Fruit fly (Drosophila melanogaster): ENCODE results near the gene CG31827.

The CG31827 gene

DNA sequence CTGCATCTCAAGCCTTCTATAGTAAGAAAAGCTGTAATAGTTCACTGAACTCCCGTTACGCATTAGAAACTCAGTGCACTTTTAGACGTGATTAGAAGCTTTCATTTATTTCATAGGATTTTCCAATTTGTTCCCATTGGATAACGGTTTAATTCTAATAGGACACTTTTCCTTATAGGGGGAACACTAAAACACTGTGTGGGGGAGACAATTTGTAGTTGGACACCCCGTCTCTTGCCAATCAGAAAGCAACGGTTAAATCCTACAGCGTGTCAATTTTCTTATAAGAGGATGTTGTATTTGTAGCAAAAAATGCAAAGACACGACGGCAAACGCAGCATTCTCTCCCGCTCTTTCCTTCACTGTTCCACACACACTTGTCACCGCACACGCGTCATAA is 41.0 kb downstream of the CG31827 start:
- TF ChIP-seq CG14655 (GFP tag; optimal IDR thresholded peaks at IDR 0.05) (no peak), Pif1A (GFP tag; optimal IDR thresholded peaks at IDR 0.05) (no peak), CG15710 (tag; optimal IDR thresholded peaks at IDR 0.05) (no peak)

DNA sequence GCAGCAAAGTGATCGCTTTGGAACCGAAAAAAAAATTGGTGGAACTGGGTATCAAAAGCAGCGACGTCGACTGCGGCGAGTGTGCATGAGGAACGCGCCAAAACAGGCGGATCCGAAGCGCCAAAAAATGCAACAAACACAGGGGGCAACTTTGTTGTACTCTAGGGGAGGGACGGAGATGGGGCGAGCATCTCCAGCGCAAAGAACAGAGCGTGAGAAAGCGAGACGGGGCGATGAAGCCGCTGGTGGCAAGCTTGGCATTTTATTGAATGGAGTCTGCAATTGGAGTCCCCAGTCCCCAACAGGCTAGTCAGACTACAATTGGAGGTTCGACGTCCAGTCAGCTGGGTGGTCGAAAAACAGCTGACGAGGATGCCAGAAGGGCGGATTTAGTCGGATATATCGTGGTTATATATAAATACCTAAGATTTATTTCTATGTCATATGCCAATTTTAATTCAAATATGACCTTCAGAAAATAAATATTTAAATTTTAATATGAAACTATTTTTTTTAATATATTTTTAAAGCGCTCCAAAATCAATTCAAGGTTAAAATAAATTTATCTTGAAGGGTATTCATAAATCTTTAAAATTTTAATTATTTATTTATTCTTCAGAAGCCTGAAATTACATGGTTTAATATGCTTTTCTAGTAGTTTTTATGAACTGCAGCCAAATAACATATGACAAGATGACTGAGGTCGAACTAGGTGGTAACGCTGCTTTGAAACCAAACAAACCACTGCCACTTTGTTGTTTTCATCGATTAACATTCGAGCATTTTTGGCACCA is 41.8 kb downstream of the CG31827 start:
- TF ChIP-seq CG32121 (GFP tag; IDR thresholded peaks at IDR 0.05) (peak; percentile 64), CG4496 (GFP tag; IDR thresholded peaks at IDR 0.05) (peak; percentile 70; the same call in 1 of the 3 replicates), Pif1A (GFP tag; optimal IDR thresholded peaks at IDR 0.05) (peak; percentile 59), EcR (GFP tag; optimal IDR thresholded peaks at IDR 0.05) (no peak), Ets98B (GFP tag; IDR thresholded peaks at IDR 0.05) (no peak), CG13204 (GFP tag; optimal IDR thresholded peaks at IDR 0.05) (peak; percentile 35), gl (tag; optimal IDR thresholded peaks at IDR 0.05) (no peak), CG10348 (GFP tag; IDR thresholded peaks at IDR 0.05) (no peak), D1 (tag; optimal IDR thresholded peaks at IDR 0.05) (peak; percentile 86), CG12605 (GFP tag; IDR thresholded peaks at IDR 0.05) (no peak), CG9948 (tag; optimal IDR thresholded peaks at IDR 0.05) (peak; percentile 89), CG14655 (GFP tag; optimal IDR thresholded peaks at IDR 0.05) (no peak), CG34367 (tag; optimal IDR thresholded peaks at IDR 0.05) (peak; percentile 70), rn (GFP tag; IDR thresholded peaks at IDR 0.05) (0 out of 2 replicates have a peak, but pooled peaks have one; percentile 37), Snoo (tag; optimal IDR thresholded peaks at IDR 0.05) (peak; percentile 84), CG15710 (tag; optimal IDR thresholded peaks at IDR 0.05) (peak; percentile 89), CG8301 (tag; optimal IDR thresholded peaks at IDR 0.05) (peak; percentile 76), fd96Ca (GFP tag; IDR thresholded peaks at IDR 0.05) (no peak; the same call in 2 of the 3 replicates), Pif1B (GFP tag; optimal IDR thresholded peaks at IDR 0.05) (peak; percentile 62), CG8159 (tag; optimal IDR thresholded peaks at IDR 0.05) (peak; percentile 93), CG17806 (tag; optimal IDR thresholded peaks at IDR 0.05) (peak; percentile 78)

DNA sequence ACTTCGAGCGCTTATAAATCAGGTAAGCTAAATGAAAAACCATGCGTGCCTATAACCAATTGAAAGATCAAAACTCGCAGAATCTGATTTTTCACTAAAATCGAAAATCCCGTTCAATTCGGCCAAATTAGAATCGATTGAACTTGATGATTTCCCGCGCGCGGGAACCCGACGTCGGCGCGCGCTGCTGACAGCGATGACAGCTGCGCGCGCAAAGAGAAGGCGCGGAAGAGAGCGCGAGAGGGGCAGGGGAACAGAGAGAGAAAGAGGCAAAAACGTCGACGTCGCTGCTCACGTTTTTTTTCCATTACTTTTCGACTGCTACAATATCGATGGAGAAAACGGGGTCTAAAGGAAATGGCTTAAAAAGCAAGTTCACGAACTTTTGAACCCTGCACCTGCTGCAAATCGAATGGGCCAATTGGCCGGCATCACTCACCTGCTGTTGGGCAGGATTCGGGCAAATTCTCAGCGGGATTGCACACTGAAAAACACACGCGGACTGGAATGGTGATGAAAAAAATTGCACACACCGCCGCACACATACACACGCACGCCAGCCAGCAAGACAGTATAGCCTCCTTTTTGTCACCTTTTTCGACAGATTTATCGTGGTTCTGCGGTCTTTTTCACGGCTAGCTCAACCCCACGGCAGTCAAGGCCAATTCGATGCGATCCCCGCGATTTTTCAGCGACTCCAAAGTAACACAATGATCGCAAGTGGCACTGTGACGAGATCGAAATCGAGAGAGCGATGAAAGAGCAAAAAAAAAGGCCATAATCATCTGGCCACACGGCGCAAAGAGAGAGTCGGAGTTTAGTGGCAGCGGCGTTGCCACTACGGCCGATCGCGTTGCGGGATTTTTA is 42.7 kb downstream of the CG31827 start, which contains the start of gene CycE:
TSS of gene CycE (minus strand) at position 757 of the 867 bp plus-strand sequence.
- TF ChIP-seq D1 (tag; optimal IDR thresholded peaks at IDR 0.05) (no peak), EcR (GFP tag; optimal IDR thresholded peaks at IDR 0.05) (peak; percentile 43), CG17806 (tag; optimal IDR thresholded peaks at IDR 0.05) (no peak)

DNA sequence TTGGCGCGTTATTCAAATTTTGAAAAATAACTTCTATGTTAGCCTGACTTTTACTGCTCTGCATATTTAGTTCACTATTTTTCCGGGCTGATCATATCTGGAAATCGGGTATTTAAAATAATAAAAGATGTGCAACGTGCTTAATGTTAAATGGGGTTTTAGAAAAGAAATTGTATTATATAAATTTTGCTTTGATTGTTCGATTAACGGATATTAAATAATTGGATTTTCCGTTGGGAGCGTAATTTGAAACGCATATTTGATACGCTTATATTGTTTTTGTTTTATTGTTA is 43.2 kb downstream of the CG31827 start:
- TF ChIP-seq gl (tag; optimal IDR thresholded peaks at IDR 0.05), result no peak
- no peak for TF ChIP-seq Pif1A (GFP tag; optimal IDR thresholded peaks at IDR 0.05)
- TF ChIP-seq D1 (tag; optimal IDR thresholded peaks at IDR 0.05), result no peak
- TF ChIP-seq CG12605 (GFP tag; IDR thresholded peaks at IDR 0.05), result no peak
- no peak for TF ChIP-seq CG8159 (tag; optimal IDR thresholded peaks at IDR 0.05)
- no peak for TF ChIP-seq CG32121 (GFP tag; IDR thresholded peaks at IDR 0.05)
- TF ChIP-seq CG4496 (GFP tag; IDR thresholded peaks at IDR 0.05), result no peak
- TF ChIP-seq Ets98B (GFP tag; IDR thresholded peaks at IDR 0.05), result no peak
- TF ChIP-seq CG17806 (tag; optimal IDR thresholded peaks at IDR 0.05), result no peak
- no peak for TF ChIP-seq CG10348 (GFP tag; IDR thresholded peaks at IDR 0.05)
- no peak for TF ChIP-seq rn (GFP tag; IDR thresholded peaks at IDR 0.05)
- TF ChIP-seq Snoo (tag; optimal IDR thresholded peaks at IDR 0.05), result no peak
- no peak for TF ChIP-seq fd96Ca (GFP tag; IDR thresholded peaks at IDR 0.05)
- no peak for TF ChIP-seq CG15710 (tag; optimal IDR thresholded peaks at IDR 0.05)
- TF ChIP-seq CG8301 (tag; optimal IDR thresholded peaks at IDR 0.05), result no peak
- TF ChIP-seq CG14655 (GFP tag; optimal IDR thresholded peaks at IDR 0.05), result no peak
- TF ChIP-seq CG34367 (tag; optimal IDR thresholded peaks at IDR 0.05), result no peak
- no peak for TF ChIP-seq Pif1B (GFP tag; optimal IDR thresholded peaks at IDR 0.05)
- TF ChIP-seq CG13204 (GFP tag; optimal IDR thresholded peaks at IDR 0.05), result no peak

DNA sequence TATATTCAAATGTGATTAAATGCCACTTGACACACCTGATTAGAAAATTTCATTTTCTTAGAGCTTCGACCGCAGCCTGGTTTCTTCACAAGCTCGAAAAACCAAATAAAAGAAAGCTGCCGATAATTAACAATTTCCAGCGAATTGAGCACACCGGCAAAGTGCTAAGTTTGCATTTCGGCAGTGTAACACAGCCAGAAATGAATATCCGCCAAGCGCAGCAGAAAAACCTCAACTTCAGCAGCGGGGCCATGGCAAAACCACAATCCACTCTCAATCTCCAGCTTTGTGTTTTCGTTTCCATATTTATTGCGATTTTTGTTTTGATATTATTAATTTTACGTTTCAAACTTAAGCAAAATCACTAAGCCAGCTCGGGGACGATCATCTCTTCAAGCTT is 44.3 kb downstream of the CG31827 start:
- TF ChIP-seq CG8159 (tag; optimal IDR thresholded peaks at IDR 0.05) (no peak), CG34367 (tag; optimal IDR thresholded peaks at IDR 0.05) (no peak), CG10348 (GFP tag; IDR thresholded peaks at IDR 0.05) (no peak), CG15710 (tag; optimal IDR thresholded peaks at IDR 0.05) (no peak), CG9948 (tag; optimal IDR thresholded peaks at IDR 0.05) (no peak), CG17806 (tag; optimal IDR thresholded peaks at IDR 0.05) (no peak), CG12605 (GFP tag; IDR thresholded peaks at IDR 0.05) (no peak), Pif1A (GFP tag; optimal IDR thresholded peaks at IDR 0.05) (no peak), gl (tag; optimal IDR thresholded peaks at IDR 0.05) (no peak), CG32121 (GFP tag; IDR thresholded peaks at IDR 0.05) (no peak)

All from whole organism, pupa.